Worm (Caenorhabditis elegans) whole organism, L4 larva: ENCODE measurements around the gene air-1.

Experiments used
- F44E2.7 ChIP-seq: fragments of 200-800 bp; sonication (Bioruptor generic); IDR thresholded peaks from 2 replicates; pipeline ENCODE4 v2.1.2; 2022; ENCODE audit warnings: missing genetic modification characterization, missing compliant biosample characterization
- F49E8.2 ChIP-seq: sonication (generic microtip); optimal IDR thresholded peaks from 2 replicates; lab custom pipeline; 2016; ENCODE audit warnings: missing compliant biosample characterization, mild to moderate bottlenecking, missing genetic modification characterization, borderline replicate concordance
- ZK546.5 ChIP-seq, 2 experiments: sonication (generic microtip); optimal IDR thresholded peaks; 2 replicates each; lab custom pipeline; 2017; ENCODE audit warnings: missing biosample characterization in 2 of 2, missing genetic modification characterization in 2 of 2
- aha-1 ChIP-seq: fragments of 150-350 bp; peaks from one replicate; lab custom pipeline; 2014; ENCODE audit warnings: missing biosample characterization, missing genetic modification characterization
- arid-1 ChIP-seq: fragments of 200-800 bp; sonication (Bioruptor generic); conservative IDR thresholded peaks from 2 replicates; pipeline ENCODE4 v1.3.6; 2022; ENCODE audit warnings: missing genetic modification reagents, missing genetic modification characterization, missing compliant biosample characterization
- attf-4 ChIP-seq: sonication (generic microtip); optimal IDR thresholded peaks from 3 replicates; lab custom pipeline; 2017; ENCODE audit warnings: missing biosample characterization, missing genetic modification characterization
- ceh-62 ChIP-seq: sonication (generic microtip); optimal IDR thresholded peaks from 2 replicates; lab custom pipeline; 2017; ENCODE audit warnings: missing biosample characterization, missing genetic modification characterization
- daf-16 ChIP-seq, 3 experiments: sonication (generic microtip); optimal IDR thresholded peaks; 2 replicates each; lab custom pipeline; 2016 to 2017; ENCODE audit warnings: missing genetic modification characterization in 3 of 3, missing genetic modification reagents in 3 of 3, mild to moderate bottlenecking in 2 of 3, missing compliant biosample characterization in 2 of 3, missing biosample characterization in 1 of 3, moderate library complexity in 1 of 3
- dmd-6 ChIP-seq: fragments of 200-800 bp; sonication (Bioruptor generic); IDR thresholded peaks from 2 replicates; pipeline ENCODE4 v1.3.6; 2022; ENCODE audit warnings: missing genetic modification reagents, missing genetic modification characterization, missing compliant biosample characterization
- dmd-8 ChIP-seq: fragments of 200-800 bp; sonication (Bioruptor generic); IDR thresholded peaks from 2 replicates; pipeline ENCODE4 v1.3.6; 2022; ENCODE audit warnings: missing genetic modification characterization, missing compliant biosample characterization
- dve-1 ChIP-seq: sonication (generic microtip); optimal IDR thresholded peaks from 2 replicates; lab custom pipeline; 2017; ENCODE audit warnings: antibody characterized with exemption, mild to moderate bottlenecking, missing genetic modification characterization, missing compliant biosample characterization; ENCODE audit not compliant: insufficient read depth
- fkh-10 ChIP-seq: fragments of 150-350 bp; optimal IDR thresholded peaks from 2 replicates; lab custom pipeline; 2014; ENCODE audit warnings: missing biosample characterization, missing genetic modification reagents, missing genetic modification characterization
- hif-1 ChIP-seq, 2 experiments: sonication (generic microtip); optimal IDR thresholded peaks; 2 replicates each; lab custom pipeline; 2016 to 2017; ENCODE audit warnings: missing compliant biosample characterization in 2 of 2, missing genetic modification characterization in 2 of 2, missing genetic modification reagents in 2 of 2, missing genotype in 2 of 2, mild to moderate bottlenecking in 1 of 2
- hlh-11 ChIP-seq: fragments of 200-800 bp; sonication (Bioruptor generic); optimal IDR thresholded peaks from 2 replicates; lab custom pipeline; 2018; ENCODE audit warnings: mild to moderate bottlenecking, missing genetic modification characterization, missing compliant biosample characterization
- hlh-30 ChIP-seq: sonication (generic microtip); optimal IDR thresholded peaks from 2 replicates; lab custom pipeline; 2017; ENCODE audit warnings: antibody characterized with exemption, mild to moderate bottlenecking, missing genetic modification characterization, missing compliant biosample characterization; ENCODE audit not compliant: insufficient read depth
- lin-1 ChIP-seq: fragments of 200-800 bp; sonication (Bioruptor generic); IDR thresholded peaks from 2 replicates; pipeline ENCODE4 v1.3.6; 2022; ENCODE audit warnings: missing genetic modification reagents, missing genetic modification characterization, missing compliant biosample characterization
- lin-13 ChIP-seq: fragments of 150-350 bp; optimal IDR thresholded peaks from 2 replicates; lab custom pipeline; 2014; ENCODE audit warnings: missing biosample characterization, missing genetic modification reagents, missing genetic modification characterization
- lin-15B ChIP-seq: fragments of 150-350 bp; sonication (generic microtip); optimal IDR thresholded peaks from 3 replicates; lab custom pipeline; 2014; ENCODE audit warnings: missing biosample characterization, missing genetic modification characterization
- lin-29 ChIP-seq: fragments of 200-800 bp; sonication (Bioruptor generic); IDR thresholded peaks from 2 replicates; pipeline ENCODE4 v1.3.6; 2022; ENCODE audit warnings: missing genetic modification reagents, missing genetic modification characterization, missing compliant biosample characterization
- lin-38 ChIP-seq: fragments of 200-800 bp; sonication (Bioruptor generic); IDR thresholded peaks from 2 replicates; pipeline ENCODE4 v1.3.6; 2022; ENCODE audit warnings: missing genetic modification reagents, missing genetic modification characterization, missing compliant biosample characterization
- lin-39 ChIP-seq: fragments of 150-350 bp; optimal IDR thresholded peaks from 2 replicates; lab custom pipeline; 2014; ENCODE audit warnings: missing biosample characterization, missing genetic modification reagents, missing genetic modification characterization
- lir-3 ChIP-seq: sonication (generic microtip); optimal IDR thresholded peaks from 2 replicates; lab custom pipeline; 2016; ENCODE audit warnings: mild to moderate bottlenecking, missing genetic modification characterization, missing compliant biosample characterization
- mdt-29 ChIP-seq: fragments of 200-800 bp; sonication (Bioruptor generic); IDR thresholded peaks from 2 replicates; pipeline ENCODE4 v1.3.6; 2022; ENCODE audit warnings: missing genetic modification reagents, missing genetic modification characterization, missing compliant biosample characterization
- mep-1 ChIP-seq: fragments of 150-350 bp; sonication (generic microtip); optimal IDR thresholded peaks from 3 replicates; lab custom pipeline; 2014; ENCODE audit warnings: missing biosample characterization, missing genetic modification characterization
- mxl-3 ChIP-seq: fragments of 200-800 bp; sonication (Bioruptor generic); optimal IDR thresholded peaks from 2 replicates; lab custom pipeline; 2018; ENCODE audit warnings: mild to moderate bottlenecking, missing genetic modification characterization, missing compliant biosample characterization
- nhr-10 ChIP-seq: fragments of 150-350 bp; optimal IDR thresholded peaks from 2 replicates; lab custom pipeline; 2014; ENCODE audit warnings: missing biosample characterization, missing genetic modification characterization
- nhr-25 ChIP-seq: sonication (generic microtip); optimal IDR thresholded peaks from 2 replicates; lab custom pipeline; 2017; ENCODE audit warnings: missing genetic modification characterization, mild to moderate bottlenecking, missing compliant biosample characterization, antibody characterized with exemption, moderate library complexity, borderline replicate concordance; ENCODE audit not compliant: insufficient read depth
- nhr-28 ChIP-seq: fragments of 150-350 bp; optimal IDR thresholded peaks from 2 replicates; lab custom pipeline; 2014; ENCODE audit warnings: missing biosample characterization, missing genetic modification characterization
- nhr-6 ChIP-seq: fragments of 150-350 bp; optimal IDR thresholded peaks from 2 replicates; lab custom pipeline; 2014; ENCODE audit warnings: missing biosample characterization, missing genetic modification characterization
- php-3 ChIP-seq: fragments of 200-800 bp; sonication (Bioruptor generic); IDR thresholded peaks from 2 replicates; pipeline ENCODE4 v1.3.6; 2022; ENCODE audit warnings: missing genetic modification reagents, missing genetic modification characterization, missing compliant biosample characterization
- pqm-1 ChIP-seq: sonication (generic microtip); optimal IDR thresholded peaks from 2 replicates; lab custom pipeline; 2017; ENCODE audit warnings: missing biosample characterization, missing genetic modification characterization
- sdz-12 ChIP-seq: fragments of 200-800 bp; sonication (Bioruptor generic); optimal IDR thresholded peaks from 2 replicates; lab custom pipeline; 2018; ENCODE audit warnings: mild to moderate bottlenecking, missing genetic modification characterization, missing compliant biosample characterization
- set-16 ChIP-seq: fragments of 200-800 bp; sonication (Bioruptor generic); IDR thresholded peaks from 2 replicates; pipeline ENCODE4 v1.3.6; 2022; ENCODE audit warnings: missing genetic modification reagents, missing genetic modification characterization, missing compliant biosample characterization
- tag-97 ChIP-seq: fragments of 200-800 bp; sonication (Bioruptor generic); IDR thresholded peaks from 2 replicates; pipeline ENCODE4 v1.3.6; 2022; ENCODE audit warnings: missing genetic modification characterization, missing compliant biosample characterization
- tra-1 ChIP-seq: fragments of 200-800 bp; sonication (Bioruptor generic); IDR thresholded peaks from 2 replicates; pipeline ENCODE4 v1.3.6; 2022; ENCODE audit warnings: missing genetic modification reagents, missing genetic modification characterization, missing compliant biosample characterization
- unc-39 ChIP-seq: sonication (generic microtip); optimal IDR thresholded peaks from 2 replicates; lab custom pipeline; 2017; ENCODE audit warnings: missing biosample characterization, missing genetic modification characterization
- unc-62 ChIP-seq, 3 experiments: fragments of 150-350 bp in 1 of 3; sonication (generic microtip); optimal IDR thresholded peaks in 2 of 3; peaks in 1 of 3; 1 replicate in 1 of 3; 2 replicates in 2 of 3; lab custom pipeline; 2014 to 2017; ENCODE audit warnings: missing biosample characterization in 3 of 3, missing genetic modification characterization in 3 of 3, missing genetic modification reagents in 3 of 3, missing genotype in 1 of 3
- zag-1 ChIP-seq: fragments of 150-350 bp; optimal IDR thresholded peaks from 2 replicates; lab custom pipeline; 2014; ENCODE audit warnings: missing biosample characterization, missing genetic modification characterization
- zip-11 ChIP-seq: fragments of 200-800 bp; sonication (Bioruptor generic); IDR thresholded peaks from 2 replicates; pipeline ENCODE4 v1.3.6; 2022; ENCODE audit warnings: missing genetic modification characterization, missing compliant biosample characterization
- ztf-7 ChIP-seq: fragments of 150-350 bp; optimal IDR thresholded peaks from 2 replicates; lab custom pipeline; 2014; ENCODE audit warnings: missing biosample characterization, missing genetic modification characterization

Gene air-1

DNA sequence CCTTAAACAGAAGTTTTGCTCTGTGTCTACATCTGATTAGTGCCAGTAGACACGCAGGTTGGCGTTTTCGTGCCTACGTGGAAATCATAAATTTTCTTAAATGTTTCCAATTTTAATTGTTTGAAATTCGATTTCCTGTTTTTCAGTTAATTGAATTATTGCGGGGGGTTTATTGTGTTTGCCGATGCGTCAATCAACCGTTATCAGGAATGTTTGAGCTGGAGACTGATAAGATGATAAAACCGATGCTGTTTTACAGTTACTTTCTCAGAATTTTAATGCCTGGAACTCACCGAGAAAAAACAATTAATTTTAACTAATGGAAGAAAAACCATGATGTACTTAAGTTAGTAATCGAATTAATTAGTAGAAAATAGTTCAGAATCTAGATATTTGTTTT lies 4.2 kb upstream of the air-1 start:
- no peak for TF ChIP-seq nhr-25 (tag; lab: Kevin White, UChicago)
- TF ChIP-seq tra-1: peak; percentile 53; the same call in 1 of the 2 replicates
- TF ChIP-seq nhr-28 (tag; lab: Kevin White, UChicago): peak; percentile 25
- peak; percentile 53 for TF ChIP-seq lin-1 (GFP tag; lab: Robert Waterston, UW)
- TF ChIP-seq dmd-6: peak; percentile 81
- peak; percentile 45 for TF ChIP-seq dve-1 (tag; lab: Kevin White, UChicago)
- TF ChIP-seq lin-39: no peak
- peak; percentile 77 for TF ChIP-seq php-3 (GFP tag; lab: Robert Waterston, UW)
- no peak for TF ChIP-seq lin-13 (GFP tag; lab: Kevin White, UChicago)
- TF ChIP-seq daf-16 (GFP tag; optimal IDR thresholded peaks at IDR 0.05; lab: Kevin White, UChicago): no peak
- peak; percentile 60 for TF ChIP-seq daf-16 (tag; optimal IDR thresholded peaks at IDR 0.05; lab: Kevin White, UChicago)
- peak; percentile 63 for TF ChIP-seq hlh-11 (tag; lab: Kevin White, UChicago)
- TF ChIP-seq pqm-1: peak; percentile 66
- TF ChIP-seq hif-1 (tag; optimal IDR thresholded peaks at IDR 0.05; lab: Kevin White, UChicago): peak in 1 of 2 experiments; percentile 23
- TF ChIP-seq ceh-62 (tag; lab: Kevin White, UChicago): no peak
- no peak for TF ChIP-seq sdz-12 (GFP tag; lab: Kevin White, UChicago)

ce11 chrV:8217661-8218265 lies 3.5 kb upstream of the air-1 start, which contains the start of gene K07C11.8:
Gene K07C11.8, minus strand, starts transcription at chrV:8217884.
- TF ChIP-seq dve-1 (tag; lab: Kevin White, UChicago) (peak; percentile 25), aha-1 (tag; lab: Kevin White, UChicago) (peak; percentile 44), ceh-62 (tag; lab: Kevin White, UChicago) (no peak), nhr-28 (tag; lab: Kevin White, UChicago) (peak; percentile 50), zag-1 (tag; lab: Kevin White, UChicago) (no peak), daf-16 (GFP tag; optimal IDR thresholded peaks at IDR 0.05; lab: Kevin White, UChicago) (no peak), daf-16 (tag; optimal IDR thresholded peaks at IDR 0.05; lab: Kevin White, UChicago) (peak; percentile 10), tag-97 (GFP tag; lab: Robert Waterston, UW) (no peak), arid-1 (GFP tag; lab: Robert Waterston, UW) (no peak), unc-62 (GFP tag; optimal IDR thresholded peaks at IDR 0.05 in 1 of 2; lab: Kevin White, UChicago) (peak in 1 of 2 experiments; percentile 69), unc-62 (tag; optimal IDR thresholded peaks at IDR 0.05; lab: Kevin White, UChicago) (no peak), hlh-30 (tag; lab: Kevin White, UChicago) (peak; percentile 7), mxl-3 (GFP tag; lab: Kevin White, UChicago) (peak; percentile 34), dmd-6 (peak; percentile 78), attf-4 (no peak), dmd-8 (no peak), fkh-10 (GFP tag; lab: Kevin White, UChicago) (peak; percentile 23), nhr-6 (tag; lab: Kevin White, UChicago) (no peak), tra-1 (peak; percentile 32; the same call in 1 of the 2 replicates), mdt-29 (peak; percentile 23; the same call in 1 of the 2 replicates), hlh-11 (tag; lab: Kevin White, UChicago) (peak; percentile 71), lin-1 (GFP tag; lab: Robert Waterston, UW) (peak; percentile 14; the same call in 1 of the 2 replicates)
- TF ChIP-seq, all 104 proteins: peak for 13

ce11 chrV:8219550-8219949 lies 1.7 kb upstream of the air-1 start:
- TF ChIP-seq ZK546.5 (tag; optimal IDR thresholded peaks at IDR 0.05; lab: Kevin White, UChicago) (no peak), unc-62 (GFP tag; optimal IDR thresholded peaks at IDR 0.05 in 1 of 2; lab: Kevin White, UChicago) (peak in 1 of 2 experiments; percentile 96), unc-62 (tag; optimal IDR thresholded peaks at IDR 0.05; lab: Kevin White, UChicago) (no peak), mep-1 (tag; lab: Kevin White, UChicago) (no peak)
- TF ChIP-seq, all 104 proteins: peak for 1

DNA sequence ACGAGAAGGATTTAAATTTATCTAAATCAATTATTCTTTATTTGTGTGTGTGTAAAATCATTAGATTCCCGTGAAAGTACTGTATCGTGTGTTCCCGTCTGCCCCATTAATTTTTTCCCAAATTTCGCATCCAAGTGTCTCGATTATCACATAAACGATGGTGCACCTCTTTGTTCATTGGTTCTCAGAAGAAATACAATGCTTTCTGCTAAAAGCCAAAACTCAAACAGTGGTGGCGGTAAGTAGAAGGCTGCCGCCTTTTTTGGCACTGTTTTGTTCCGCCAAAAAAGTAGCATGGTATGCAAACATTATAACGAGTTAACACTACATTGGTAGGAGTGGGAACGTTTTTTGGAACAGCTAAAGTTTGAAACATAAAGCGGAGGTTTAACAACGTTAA lies 2.1 kb downstream of the air-1 start:
- TF ChIP-seq zip-11 (GFP tag; lab: Robert Waterston, UW) (no peak), F44E2.7 (no peak), nhr-10 (tag; lab: Kevin White, UChicago) (no peak), F49E8.2 (tag; lab: Kevin White, UChicago) (peak; percentile 9), ztf-7 (tag; lab: Kevin White, UChicago) (no peak), nhr-28 (tag; lab: Kevin White, UChicago) (no peak), set-16 (GFP tag; lab: Robert Waterston, UW) (no peak), ceh-62 (tag; lab: Kevin White, UChicago) (no peak), lin-29 (no peak), lir-3 (tag; lab: Kevin White, UChicago) (no peak), tra-1 (no peak), unc-39 (tag; lab: Kevin White, UChicago) (no peak), daf-16 (GFP tag; optimal IDR thresholded peaks at IDR 0.05; lab: Kevin White, UChicago) (no peak), daf-16 (tag; optimal IDR thresholded peaks at IDR 0.05; lab: Kevin White, UChicago) (no peak), lin-1 (GFP tag; lab: Robert Waterston, UW) (no peak), zag-1 (tag; lab: Kevin White, UChicago) (no peak), hlh-30 (tag; lab: Kevin White, UChicago) (no peak), lin-15B (no peak), lin-38 (GFP tag; lab: Robert Waterston, UW) (peak; percentile 38)
- TF ChIP-seq, all 104 proteins: peak for 2
